Worm (Caenorhabditis elegans): ENCODE results near the gene B0547.2.

ce11 chrIV:5630156-5630555 lies 15.6 kb upstream of the B0547.2 start, which contains the start of gene srd-12:
- no peak for TF ChIP-seq unc-62 (GFP tag; optimal IDR thresholded peaks at IDR 0.05)
- TF ChIP-seq fkh-10 (GFP tag; optimal IDR thresholded peaks at IDR 0.05), result no peak
- no peak for TF ChIP-seq elt-2 (tag; optimal IDR thresholded peaks at IDR 0.05)
- TF ChIP-seq ama-1 (optimal IDR thresholded peaks at IDR 0.05), result no peak
- TF ChIP-seq aly-2 (tag; optimal IDR thresholded peaks at IDR 0.05), result no peak

Measured in whole organism, L3 larva.